Fruit fly (Drosophila melanogaster) whole organism, embryonic: ENCODE measurements around the gene Glut1.

Source experiments
- Abd-B ChIP-seq: fragments of 200-800 bp; sonication (Bioruptor generic); optimal IDR thresholded peaks from 2 replicates; lab custom pipeline; 2018; ENCODE audit warnings: missing biosample characterization, mild to moderate bottlenecking, missing genetic modification characterization, moderate library complexity
- BEAF-32 ChIP-seq: fragments of 200-800 bp; sonication (Bioruptor generic); optimal IDR thresholded peaks from 3 replicates; lab custom pipeline; 2017; ENCODE audit warnings: missing biosample characterization, missing genetic modification characterization, mild to moderate bottlenecking, moderate library complexity, missing genetic modification reagents
- Bgb ChIP-seq: fragments of 200-800 bp; sonication (Bioruptor generic); IDR thresholded peaks from 2 replicates; pipeline ENCODE4 v1.3.6; 2022; ENCODE audit warnings: missing biosample characterization, missing genetic modification characterization; ENCODE audit not compliant: partially characterized antibody
- Blimp-1 ChIP-seq: fragments of 200-800 bp; sonication (Bioruptor generic); optimal IDR thresholded peaks from 3 replicates; lab custom pipeline; 2018; ENCODE audit warnings: missing biosample characterization, missing genetic modification characterization, mild to moderate bottlenecking, moderate library complexity, missing genetic modification reagents
- C15 ChIP-seq: fragments of 200-800 bp; sonication (Bioruptor generic); IDR thresholded peaks from 3 replicates; pipeline ENCODE4 v1.3.6; 2022; ENCODE audit warnings: missing biosample characterization, missing genetic modification characterization
- CG10959 ChIP-seq: fragments of 200-800 bp; sonication (Bioruptor generic); IDR thresholded peaks from 2 replicates; pipeline ENCODE4 v1.3.6; 2022; ENCODE audit warnings: missing biosample characterization, missing genetic modification characterization
- CG11504 ChIP-seq: fragments of 200-800 bp; sonication (Bioruptor generic); optimal IDR thresholded peaks from 3 replicates; lab custom pipeline; 2019; ENCODE audit warnings: missing biosample characterization, mild to moderate bottlenecking, missing genetic modification characterization, moderate library complexity
- CG13123 ChIP-seq: fragments of 200-800 bp; sonication (Bioruptor generic); optimal IDR thresholded peaks from 2 replicates; lab custom pipeline; 2016; ENCODE audit warnings: missing biosample characterization, missing genetic modification characterization
- CG13424 ChIP-seq: fragments of 200-800 bp; sonication (Bioruptor generic); optimal IDR thresholded peaks from 2 replicates; lab custom pipeline; 2019; ENCODE audit warnings: missing biosample characterization, mild to moderate bottlenecking, missing genetic modification characterization, moderate library complexity
- CG14667 ChIP-seq: fragments of 200-800 bp; sonication (Bioruptor generic); IDR thresholded peaks from 2 replicates; pipeline ENCODE4 v1.3.6; 2022; ENCODE audit warnings: missing biosample characterization, missing genetic modification characterization
- CG15479 ChIP-seq: fragments of 200-800 bp; sonication (Bioruptor generic); optimal IDR thresholded peaks from 3 replicates; lab custom pipeline; 2019; ENCODE audit warnings: missing biosample characterization, mild to moderate bottlenecking, missing genetic modification characterization, moderate library complexity
- CG4707 ChIP-seq: fragments of 200-800 bp; sonication (Bioruptor generic); optimal IDR thresholded peaks from 2 replicates; lab custom pipeline; 2018; ENCODE audit warnings: missing biosample characterization, mild to moderate bottlenecking, missing genetic modification characterization, moderate library complexity
- CG6689 ChIP-seq: fragments of 200-800 bp; sonication (Bioruptor generic); IDR thresholded peaks from 2 replicates; pipeline ENCODE4 v1.3.6; 2022; ENCODE audit warnings: missing biosample characterization, missing genetic modification characterization
- CG6791 ChIP-seq: fragments of 200-800 bp; sonication (Bioruptor generic); IDR thresholded peaks from 3 replicates; pipeline ENCODE4 v1.3.6; 2022; ENCODE audit warnings: missing biosample characterization, missing genetic modification characterization; ENCODE audit not compliant: partially characterized antibody
- CG8290 ChIP-seq, 3 experiments: fragments of 200-800 bp; sonication (Bioruptor generic); optimal IDR thresholded peaks; 2 replicates each; lab custom pipeline; 2016 to 2019; ENCODE audit warnings: missing biosample characterization in 3 of 3, missing genetic modification characterization in 3 of 3, mild to moderate bottlenecking in 2 of 3, moderate library complexity in 1 of 3
- CG9876 ChIP-seq: fragments of 200-800 bp; sonication (Bioruptor generic); optimal IDR thresholded peaks from 2 replicates; lab custom pipeline; 2016; ENCODE audit warnings: missing biosample characterization, missing genetic modification characterization
- D19A ChIP-seq: fragments of 200-800 bp; optimal IDR thresholded peaks from 3 replicates; lab custom pipeline; 2019; ENCODE audit warnings: missing biosample characterization, mild to moderate bottlenecking, missing genetic modification characterization, moderate library complexity
- Ets97D ChIP-seq: fragments of 200-800 bp; sonication (Bioruptor generic); optimal IDR thresholded peaks from 3 replicates; lab custom pipeline; 2016; ENCODE audit warnings: missing biosample characterization, missing genetic modification characterization
- Hmx ChIP-seq: fragments of 200-800 bp; sonication (Bioruptor generic); optimal IDR thresholded peaks from 2 replicates; lab custom pipeline; 2016; ENCODE audit warnings: missing biosample characterization, missing genetic modification characterization
- NfI ChIP-seq: fragments of 200-800 bp; sonication (Bioruptor generic); optimal IDR thresholded peaks from 3 replicates; lab custom pipeline; 2018; ENCODE audit warnings: missing biosample characterization, mild to moderate bottlenecking, missing genetic modification characterization, moderate library complexity
- Ravus ChIP-seq: fragments of 200-800 bp; sonication (Bioruptor generic); IDR thresholded peaks from 2 replicates; pipeline ENCODE4 v1.3.6; 2022; ENCODE audit warnings: missing biosample characterization, missing genetic modification characterization
- Sox100B ChIP-seq: fragments of 200-800 bp; sonication (Bioruptor generic); optimal IDR thresholded peaks from 3 replicates; lab custom pipeline; 2018; ENCODE audit warnings: missing biosample characterization, mild to moderate bottlenecking, missing genetic modification characterization
- Spps ChIP-seq: fragments of 200-800 bp; sonication (Bioruptor generic); optimal IDR thresholded peaks from 2 replicates; lab custom pipeline; 2018; ENCODE audit warnings: missing biosample characterization, mild to moderate bottlenecking, missing genetic modification characterization
- Sry-β ChIP-seq: fragments of 200-800 bp; sonication (Bioruptor generic); optimal IDR thresholded peaks from 2 replicates; lab custom pipeline; 2018; ENCODE audit warnings: missing biosample characterization, mild to moderate bottlenecking, missing genetic modification characterization, moderate library complexity
- aop ChIP-seq: fragments of 200-800 bp; sonication (Bioruptor generic); IDR thresholded peaks from 2 replicates; pipeline ENCODE4 v1.3.6; 2022; ENCODE audit warnings: missing biosample characterization, missing genetic modification characterization
- ash1 ChIP-seq: fragments of 200-800 bp; sonication (Bioruptor generic); optimal IDR thresholded peaks from 2 replicates; lab custom pipeline; 2018; ENCODE audit warnings: missing biosample characterization, mild to moderate bottlenecking, missing genetic modification characterization
- bcd ChIP-seq: fragments of 200-800 bp; sonication (Bioruptor generic); optimal IDR thresholded peaks from 2 replicates; lab custom pipeline; 2017; ENCODE audit warnings: missing biosample characterization, mild to moderate bottlenecking, missing genetic modification characterization
- bowl ChIP-seq: fragments of 200-800 bp; sonication (Bioruptor generic); IDR thresholded peaks from 2 replicates; pipeline ENCODE4 v1.3.6; 2022; ENCODE audit warnings: missing biosample characterization, missing genetic modification characterization
- br ChIP-seq: fragments of >200 bp; optimal IDR thresholded peaks from 2 replicates; lab custom pipeline; 2017
- cas ChIP-seq: fragments of 200-800 bp; sonication (Bioruptor generic); IDR thresholded peaks from 2 replicates; pipeline ENCODE4 v1.3.6; 2022; ENCODE audit warnings: missing biosample characterization, missing genetic modification characterization
- caup ChIP-seq: fragments of 200-800 bp; sonication (Bioruptor generic); optimal IDR thresholded peaks from 3 replicates; lab custom pipeline; 2017; ENCODE audit warnings: missing biosample characterization, mild to moderate bottlenecking, missing genetic modification characterization, moderate library complexity; ENCODE audit not compliant: severe bottlenecking
- crp ChIP-seq, 2 experiments: fragments of 200-800 bp; sonication (Bioruptor generic); optimal IDR thresholded peaks; 2 replicates in 1 of 2; 3 replicates in 1 of 2; lab custom pipeline; 2017; ENCODE audit warnings: missing biosample characterization in 2 of 2, missing genetic modification characterization in 2 of 2, mild to moderate bottlenecking in 1 of 2, moderate library complexity in 1 of 2
- dpn ChIP-seq, 2 experiments: fragments of 200-800 bp; sonication (Bioruptor generic); optimal IDR thresholded peaks; 3 replicates each; lab custom pipeline; 2016; ENCODE audit warnings: missing biosample characterization in 2 of 2, missing genetic modification characterization in 2 of 2
- esg ChIP-seq: fragments of 200-800 bp; sonication (Bioruptor generic); conservative IDR thresholded peaks from 2 replicates; pipeline ENCODE4 v1.3.6; 2022; ENCODE audit warnings: missing biosample characterization, missing genetic modification characterization
- fru ChIP-seq: fragments of >200 bp; optimal IDR thresholded peaks from 2 replicates; lab custom pipeline; 2017
- gcm ChIP-seq: fragments of 200-800 bp; sonication (Bioruptor generic); optimal IDR thresholded peaks from 2 replicates; lab custom pipeline; 2019; ENCODE audit warnings: missing biosample characterization, mild to moderate bottlenecking, missing genetic modification characterization, moderate library complexity
- gro ChIP-seq: fragments of 200-800 bp; sonication (Bioruptor generic); optimal IDR thresholded peaks from 2 replicates; lab custom pipeline; 2016; ENCODE audit warnings: missing biosample characterization, missing genetic modification characterization
- lmd ChIP-seq: fragments of 200-800 bp; sonication (Bioruptor generic); IDR thresholded peaks from 2 replicates; pipeline ENCODE4 v1.3.6; 2022; ENCODE audit warnings: missing biosample characterization, missing genetic modification characterization
- maf-S ChIP-seq: fragments of 200-800 bp; sonication (Bioruptor generic); optimal IDR thresholded peaks from 2 replicates; lab custom pipeline; 2016; ENCODE audit warnings: missing biosample characterization, missing genetic modification characterization
- mam ChIP-seq: fragments of 200-800 bp; sonication (Bioruptor generic); optimal IDR thresholded peaks from 3 replicates; lab custom pipeline; 2016; ENCODE audit warnings: missing biosample characterization, missing genetic modification characterization
- mld ChIP-seq: fragments of 200-800 bp; sonication (Bioruptor generic); IDR thresholded peaks from 3 replicates; pipeline ENCODE4 v1.3.6; 2022; ENCODE audit warnings: missing biosample characterization, missing genetic modification characterization; ENCODE audit not compliant: partially characterized antibody
- phol ChIP-seq: fragments of 200-800 bp; sonication (Bioruptor generic); optimal IDR thresholded peaks from 3 replicates; lab custom pipeline; 2018; ENCODE audit warnings: missing biosample characterization, mild to moderate bottlenecking, missing genetic modification characterization, moderate library complexity
- pnt ChIP-seq: fragments of 200-800 bp; sonication (Bioruptor generic); optimal IDR thresholded peaks from 3 replicates; lab custom pipeline; 2016; ENCODE audit warnings: missing biosample characterization, missing genetic modification characterization
- rib ChIP-seq: fragments of 200-800 bp; sonication (Bioruptor generic); IDR thresholded peaks from 2 replicates; pipeline ENCODE4 v1.3.6; 2022; ENCODE audit warnings: missing biosample characterization, missing genetic modification characterization
- sima ChIP-seq: fragments of 200-800 bp; sonication (Bioruptor generic); optimal IDR thresholded peaks from 2 replicates; lab custom pipeline; 2016; ENCODE audit warnings: missing biosample characterization, missing genetic modification characterization
- sisA ChIP-seq: fragments of 200-800 bp; sonication (Bioruptor generic); IDR thresholded peaks from 2 replicates; pipeline ENCODE4 v1.3.6; 2022; ENCODE audit warnings: missing biosample characterization, missing genetic modification characterization
- unc-4 ChIP-seq: fragments of 200-800 bp; sonication (Bioruptor generic); IDR thresholded peaks from 2 replicates; pipeline ENCODE4 v1.3.6; 2022; ENCODE audit warnings: missing biosample characterization, missing genetic modification characterization; ENCODE audit not compliant: partially characterized antibody
- vvl ChIP-seq: fragments of 200-800 bp; sonication (Bioruptor generic); IDR thresholded peaks from 2 replicates; pipeline ENCODE4 v1.3.6; 2022; ENCODE audit warnings: missing biosample characterization, missing genetic modification characterization

Gene Glut1

dm6 chr3L:1007513-1008459, 93.9 kb downstream of the Glut1 start (continued):
- TF ChIP-seq Bgb = no peak
- no peak for TF ChIP-seq bowl
- peak; percentile 72 for TF ChIP-seq caup (GFP tag; lab: Kevin White, UChicago)
- TF ChIP-seq ash1 (GFP tag; lab: Kevin White, UChicago) = no peak
- TF ChIP-seq Hmx (GFP tag; lab: Kevin White, UChicago) = no peak
- TF ChIP-seq rib (GFP tag; lab: Robert Waterston, UW) = peak; percentile 87
- peak; percentile 47 for TF ChIP-seq CG8290 (GFP tag; optimal IDR thresholded peaks at IDR 0.05; lab: Kevin White, UChicago)
- peak in 1 of 2 experiments; percentile 51 for TF ChIP-seq CG8290 (tag; optimal IDR thresholded peaks at IDR 0.05; lab: Kevin White, UChicago)
- TF ChIP-seq pnt (GFP tag; lab: Kevin White, UChicago) = peak; percentile 15
- TF ChIP-seq Blimp-1 (GFP tag; lab: Kevin White, UChicago) = peak; percentile 62
- peak; percentile 83 for TF ChIP-seq NfI (GFP tag; lab: Kevin White, UChicago)
- peak; percentile 82 for TF ChIP-seq esg (GFP tag; lab: Robert Waterston, UW)
- TF ChIP-seq CG9876 (GFP tag; lab: Kevin White, UChicago) = no peak
- no peak for TF ChIP-seq Spps (tag; lab: Kevin White, UChicago)
- no peak for TF ChIP-seq aop (GFP tag; lab: Robert Waterston, UW)
- TF ChIP-seq sima (GFP tag; lab: Kevin White, UChicago) = no peak
- peak; percentile 69 for TF ChIP-seq CG11504
- TF ChIP-seq Ets97D (GFP tag; lab: Kevin White, UChicago) = peak; percentile 11
- peak in 1 of 2 experiments; percentile 44 for TF ChIP-seq crp (GFP tag; optimal IDR thresholded peaks at IDR 0.05; lab: Kevin White, UChicago)
- TF ChIP-seq CG4707 (GFP tag; lab: Kevin White, UChicago) = no peak
- TF ChIP-seq dpn (GFP tag; optimal IDR thresholded peaks at IDR 0.05; lab: Kevin White, UChicago) = peak; percentile 84 to 88
- TF ChIP-seq vvl (GFP tag; lab: Robert Waterston, UW) = peak; percentile 81
- TF ChIP-seq Ravus (GFP tag; lab: Robert Waterston, UW) = peak; percentile 77
- peak; percentile 84 for TF ChIP-seq CG13424
- no peak for TF ChIP-seq CG6791
- TF ChIP-seq CG6689 (GFP tag; lab: Robert Waterston, UW) = peak; percentile 82
- TF ChIP-seq Sry-β (GFP tag; lab: Kevin White, UChicago) = no peak
- TF ChIP-seq unc-4 (GFP tag; lab: Robert Waterston, UW) = no peak
- TF ChIP-seq lmd = peak; percentile 89
- TF ChIP-seq CG13123 = peak; percentile 20
- peak; percentile 11 for TF ChIP-seq gcm (GFP tag; lab: Kevin White, UChicago)
- peak; percentile 69 for TF ChIP-seq phol (tag; lab: Kevin White, UChicago)
- TF ChIP-seq fru = no peak
- peak; percentile 63; the same call in 2 of the 3 replicates for TF ChIP-seq C15
- TF ChIP-seq Sox100B (GFP tag; lab: Kevin White, UChicago) = peak; percentile 57
- TF ChIP-seq cas = peak; percentile 74
- TF ChIP-seq mam (GFP tag; lab: Kevin White, UChicago) = peak; percentile 93
- TF ChIP-seq CG14667 = peak; percentile 72
- peak; percentile 75 for TF ChIP-seq gro
- TF ChIP-seq br = no peak
- no peak for TF ChIP-seq mld (GFP tag; lab: Robert Waterston, UW)
- no peak for TF ChIP-seq CG15479 (GFP tag; lab: Kevin White, UChicago)
- peak; percentile 46 for TF ChIP-seq maf-S
- no peak for TF ChIP-seq BEAF-32 (GFP tag; lab: Kevin White, UChicago)
- TF ChIP-seq D19A = peak; percentile 78
- peak; percentile 86 for TF ChIP-seq bcd (GFP tag; lab: Kevin White, UChicago)
- TF ChIP-seq sisA = peak; percentile 74
- peak; percentile 71 for TF ChIP-seq CG10959
- peak; percentile 65 for TF ChIP-seq Abd-B (GFP tag; lab: Kevin White, UChicago)
